Worm (Caenorhabditis elegans) whole organism, young adult: ENCODE measurements around the gene nhr-291.
"Not testable (repeated sequence)": the region's sequence is repeated elsewhere in the genome, so short reads cannot be mapped to it uniquely, and the experiment has no call there.

ENCODE experiments used
- B0019.2 ChIP-seq: fragments of 200-800 bp; sonication (Bioruptor generic); conservative IDR thresholded peaks from 2 replicates; pipeline ENCODE4 v1.3.6; 2022; ENCODE audit warnings: missing genetic modification reagents, missing genetic modification characterization, missing compliant biosample characterization
- C17E4.6 ChIP-seq: fragments of 200-800 bp; sonication (Bioruptor generic); IDR thresholded peaks from 2 replicates; pipeline ENCODE4 v1.3.6; 2022; ENCODE audit warnings: missing genetic modification reagents, missing genetic modification characterization, missing compliant biosample characterization
- D2030.7 ChIP-seq: fragments of 200-800 bp; sonication (Bioruptor generic); IDR thresholded peaks from 2 replicates; pipeline ENCODE4 v1.3.6; 2022; ENCODE audit warnings: missing genetic modification reagents, missing genetic modification characterization, missing compliant biosample characterization
- F33H1.4 ChIP-seq: fragments of 200-800 bp; sonication (Bioruptor generic); IDR thresholded peaks from 2 replicates; pipeline ENCODE4 v1.3.6; 2022; ENCODE audit warnings: missing genetic modification reagents, missing genetic modification characterization, missing compliant biosample characterization
- F39B2.1 ChIP-seq: fragments of 200-800 bp; sonication (Bioruptor generic); IDR thresholded peaks from 2 replicates; pipeline ENCODE4 v1.3.6; 2022; ENCODE audit warnings: missing genetic modification reagents, missing genetic modification characterization, missing compliant biosample characterization
- Y53F4B.3 ChIP-seq: fragments of 200-800 bp; sonication (Bioruptor generic); IDR thresholded peaks from 2 replicates; pipeline ENCODE4 v1.3.6; 2022; ENCODE audit warnings: missing genetic modification reagents, missing genetic modification characterization, missing compliant biosample characterization
- Y53G8AR.9 ChIP-seq: fragments of 200-800 bp; sonication (Bioruptor generic); conservative IDR thresholded peaks from 2 replicates; pipeline ENCODE4 v1.3.6; 2022; ENCODE audit warnings: missing genetic modification reagents, missing genetic modification characterization, missing compliant biosample characterization
- Y56A3A.18 ChIP-seq: fragments of 200-800 bp; sonication (Bioruptor generic); IDR thresholded peaks from 2 replicates; pipeline ENCODE4 v1.3.6; 2022; ENCODE audit warnings: missing genetic modification reagents, missing genetic modification characterization, missing compliant biosample characterization
- Y67H2A.10 ChIP-seq: fragments of 200-800 bp; sonication (Bioruptor generic); conservative IDR thresholded peaks from 2 replicates; pipeline ENCODE4 v1.3.6; 2022; ENCODE audit warnings: missing genetic modification reagents, missing genetic modification characterization, missing compliant biosample characterization
- Y79H2A.3 ChIP-seq: fragments of 200-800 bp; sonication (Bioruptor generic); conservative IDR thresholded peaks from 2 replicates; pipeline ENCODE4 v1.3.6; 2022; ENCODE audit warnings: missing genetic modification reagents, missing genetic modification characterization, missing compliant biosample characterization
- Y95B8A.8 ChIP-seq: fragments of 200-800 bp; sonication (Bioruptor generic); IDR thresholded peaks from 2 replicates; pipeline ENCODE4 v1.3.6; 2022; ENCODE audit warnings: missing genetic modification reagents, missing genetic modification characterization, missing compliant biosample characterization
- aptf-3 ChIP-seq: fragments of 200-800 bp; sonication (Bioruptor generic); IDR thresholded peaks from 2 replicates; pipeline ENCODE4 v1.3.6; 2022; ENCODE audit warnings: missing genetic modification characterization, missing compliant biosample characterization
- attf-6 ChIP-seq: fragments of 200-800 bp; sonication (Bioruptor generic); IDR thresholded peaks from 2 replicates; pipeline ENCODE4 v1.3.6; 2022; ENCODE audit warnings: missing genetic modification reagents, missing genetic modification characterization, missing compliant biosample characterization
- bed-2 ChIP-seq: fragments of 200-800 bp; sonication (Bioruptor generic); IDR thresholded peaks from 2 replicates; pipeline ENCODE4 v1.3.6; 2022; ENCODE audit warnings: missing genetic modification reagents, missing genetic modification characterization, missing compliant biosample characterization
- cebp-1 ChIP-seq, 2 experiments: fragments of 200-800 bp in 1 of 2; sonication (Bioruptor generic) in 1 of 2; sonication (generic microtip) in 1 of 2; IDR thresholded peaks in 1 of 2; optimal IDR thresholded peaks in 1 of 2; 2 replicates each; pipeline versions ENCODE4 v1.3.6 to Lab custom; 2017 to 2022; ENCODE audit warnings: missing compliant biosample characterization in 2 of 2, missing genetic modification characterization in 2 of 2, mild to moderate bottlenecking in 1 of 2, missing genetic modification reagents in 1 of 2, moderate library complexity in 1 of 2
- cebp-2 ChIP-seq: fragments of 200-800 bp; sonication (Bioruptor generic); IDR thresholded peaks from 2 replicates; pipeline ENCODE4 v1.3.6; 2022; ENCODE audit warnings: missing genetic modification characterization, missing compliant biosample characterization
- ceh-100 ChIP-seq: fragments of 200-800 bp; sonication (Bioruptor generic); IDR thresholded peaks from 2 replicates; pipeline ENCODE4 v1.3.6; 2022; ENCODE audit warnings: missing genetic modification reagents, missing genetic modification characterization, missing compliant biosample characterization
- ceh-40 ChIP-seq: fragments of 200-800 bp; sonication (Bioruptor generic); IDR thresholded peaks from 2 replicates; pipeline ENCODE4 v1.3.6; 2022; ENCODE audit warnings: missing genetic modification characterization, missing compliant biosample characterization
- ceh-58 ChIP-seq: fragments of 200-800 bp; sonication (Bioruptor generic); IDR thresholded peaks from 2 replicates; pipeline ENCODE4 v1.3.6; 2022; ENCODE audit warnings: missing genetic modification characterization, missing compliant biosample characterization
- ceh-91 ChIP-seq: fragments of 200-800 bp; sonication (Bioruptor generic); IDR thresholded peaks from 2 replicates; pipeline ENCODE4 v1.3.6; 2022; ENCODE audit warnings: missing genetic modification reagents, missing genetic modification characterization, missing compliant biosample characterization
- dox-1 ChIP-seq: fragments of 200-800 bp; sonication (Bioruptor generic); IDR thresholded peaks from 2 replicates; pipeline ENCODE4 v1.3.6; 2022; ENCODE audit warnings: missing genetic modification reagents, missing genetic modification characterization, missing compliant biosample characterization
- egrh-3 ChIP-seq: fragments of 200-800 bp; sonication (Bioruptor generic); IDR thresholded peaks from 2 replicates; pipeline ENCODE4 v1.3.6; 2022; ENCODE audit warnings: missing genetic modification reagents, missing genetic modification characterization, missing compliant biosample characterization
- ekl-4 ChIP-seq: fragments of 200-800 bp; sonication (Bioruptor generic); IDR thresholded peaks from 2 replicates; pipeline ENCODE4 v1.3.6; 2022; ENCODE audit warnings: missing genetic modification reagents, missing genetic modification characterization, missing compliant biosample characterization
- hmg-1.2 ChIP-seq: fragments of 200-800 bp; sonication (Bioruptor generic); IDR thresholded peaks from 2 replicates; pipeline ENCODE4 v1.3.6; 2022; ENCODE audit warnings: missing genetic modification reagents, missing genetic modification characterization, missing compliant biosample characterization
- hsf-1 ChIP-seq: fragments of 200-800 bp; sonication (Bioruptor generic); IDR thresholded peaks from 2 replicates; pipeline ENCODE4 v1.3.6; 2022; ENCODE audit warnings: missing genetic modification reagents, missing genetic modification characterization, missing compliant biosample characterization
- lin-26 ChIP-seq: fragments of 200-800 bp; sonication (Bioruptor generic); IDR thresholded peaks from 2 replicates; pipeline ENCODE4 v1.3.6; 2022; ENCODE audit warnings: missing genetic modification reagents, missing genetic modification characterization, missing compliant biosample characterization
- lsl-1 ChIP-seq: fragments of 200-800 bp; sonication (Bioruptor generic); optimal IDR thresholded peaks from 2 replicates; lab custom pipeline; 2018; ENCODE audit warnings: mild to moderate bottlenecking, missing genetic modification characterization, moderate library complexity, missing compliant biosample characterization
- madf-3 ChIP-seq: fragments of 200-800 bp; sonication (Bioruptor generic); IDR thresholded peaks from 2 replicates; pipeline ENCODE4 v1.3.6; 2022; ENCODE audit warnings: missing genetic modification reagents, missing genetic modification characterization, missing compliant biosample characterization
- madf-6 ChIP-seq: fragments of 200-800 bp; sonication (Bioruptor generic); IDR thresholded peaks from 2 replicates; pipeline ENCODE4 v1.3.6; 2022; ENCODE audit warnings: missing genetic modification reagents, missing genetic modification characterization, missing compliant biosample characterization
- mel-28 ChIP-seq: sonication (generic microtip); optimal IDR thresholded peaks from 2 replicates; lab custom pipeline; 2016; ENCODE audit warnings: borderline replicate concordance, mild to moderate bottlenecking, missing genetic modification characterization, missing compliant biosample characterization
- nfyb-1 ChIP-seq: fragments of 200-800 bp; sonication (Bioruptor generic); IDR thresholded peaks from 2 replicates; pipeline ENCODE4 v1.3.6; 2022; ENCODE audit warnings: missing genetic modification reagents, missing genetic modification characterization, missing compliant biosample characterization
- pbrm-1 ChIP-seq: fragments of 200-800 bp; sonication (Bioruptor generic); IDR thresholded peaks from 2 replicates; pipeline ENCODE4 v1.3.6; 2022; ENCODE audit warnings: missing genetic modification reagents, missing genetic modification characterization, missing compliant biosample characterization
- rcor-1 ChIP-seq: fragments of 200-800 bp; sonication (Bioruptor generic); IDR thresholded peaks from 2 replicates; pipeline ENCODE4 v1.3.6; 2022; ENCODE audit warnings: missing genetic modification reagents, missing genetic modification characterization, missing compliant biosample characterization
- rpc-1 ChIP-seq, 2 experiments: fragments of 150-350 bp in 1 of 2; sonication (generic microtip) in 1 of 2; optimal IDR thresholded peaks; 2 replicates each; lab custom pipeline; 2014 to 2018; ENCODE audit warnings: missing biosample characterization in 1 of 2, missing genetic modification characterization in 1 of 2, missing genetic modification reagents in 1 of 2, missing genotype in 1 of 2
- tbp1 ChIP-seq: fragments of 200-800 bp; sonication (Bioruptor generic); optimal IDR thresholded peaks from 2 replicates; lab custom pipeline; 2018; ENCODE audit warnings: mild to moderate bottlenecking, missing genetic modification characterization, missing compliant biosample characterization
- ztf-25 ChIP-seq: fragments of 200-800 bp; sonication (Bioruptor generic); IDR thresholded peaks from 2 replicates; pipeline ENCODE4 v1.3.6; 2022; ENCODE audit warnings: missing genetic modification reagents, missing genetic modification characterization, missing compliant biosample characterization
- ztf-28 ChIP-seq: fragments of 200-800 bp; sonication (Bioruptor generic); IDR thresholded peaks from 2 replicates; pipeline ENCODE4 v1.3.6; 2022; ENCODE audit warnings: missing genetic modification reagents, missing genetic modification characterization, missing compliant biosample characterization

The nhr-291 gene

DNA sequence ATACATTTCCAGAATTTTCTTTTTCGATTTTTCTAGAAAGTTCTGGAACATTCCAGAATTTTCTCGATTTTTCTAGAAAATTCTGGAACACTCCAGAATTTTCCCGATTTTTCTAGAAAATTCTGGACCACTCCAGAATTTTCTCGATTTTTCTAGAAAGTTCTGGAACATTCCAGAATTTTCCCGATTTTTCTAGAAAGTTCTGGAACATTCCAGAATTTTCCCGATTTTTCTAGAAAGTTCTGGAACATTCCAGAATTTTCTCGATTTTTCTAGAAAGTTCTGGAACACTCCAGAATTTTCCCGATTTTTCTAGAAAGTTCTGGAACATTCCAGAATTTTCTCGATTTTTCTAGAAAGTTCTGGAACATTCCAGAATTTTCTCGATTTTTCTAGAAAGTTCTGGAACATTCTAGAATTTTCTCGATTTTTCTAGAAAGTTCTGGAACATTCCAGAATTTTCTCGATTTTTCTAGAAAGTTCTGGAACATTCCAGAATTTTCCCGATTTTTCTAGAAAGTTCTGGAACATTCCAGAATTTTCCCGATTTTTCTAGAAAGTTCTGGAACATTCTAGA lies 2.1 kb downstream of the nhr-291 start:
- TF ChIP-seq lin-26 (GFP tag; lab: Robert Waterston, UW) = peak; percentile 83; the same call in 1 of the 2 replicates
- peak; percentile 94 for TF ChIP-seq ceh-58 (GFP tag; lab: Robert Waterston, UW)
- TF ChIP-seq Y95B8A.8 (GFP tag; lab: Robert Waterston, UW) = peak; percentile 87; the same call in 1 of the 2 replicates
- 0 out of 2 replicates have a peak, but pooled peaks have one; percentile 17 for TF ChIP-seq bed-2
- peak; percentile 23; the same call in 1 of the 2 replicates for TF ChIP-seq F33H1.4 (GFP tag; lab: Robert Waterston, UW)
- TF ChIP-seq hmg-1.2 (GFP tag; lab: Robert Waterston, UW) = 0 out of 2 replicates have a peak, but pooled peaks have one; percentile 13
- peak; percentile 88 for TF ChIP-seq Y79H2A.3 (GFP tag; lab: Robert Waterston, UW)
- peak; percentile 76; the same call in 1 of the 2 replicates for TF ChIP-seq Y53G8AR.9 (GFP tag; lab: Robert Waterston, UW)
- peak; percentile 77 for TF ChIP-seq ceh-100 (GFP tag; lab: Robert Waterston, UW)
- peak; percentile 99 for TF ChIP-seq hsf-1 (GFP tag; lab: Robert Waterston, UW)
- TF ChIP-seq ztf-25 = peak; percentile 42; the same call in 1 of the 2 replicates
- peak; percentile 93 for TF ChIP-seq madf-3 (GFP tag; lab: Robert Waterston, UW)
- 0 out of 2 replicates have a peak, but pooled peaks have one; percentile 22 for TF ChIP-seq cebp-2 (GFP tag; lab: Robert Waterston, UW)
- TF ChIP-seq B0019.2 (GFP tag; lab: Robert Waterston, UW) = peak; percentile 50; the same call in 1 of the 2 replicates
- peak; percentile 69 for TF ChIP-seq Y53F4B.3 (GFP tag; lab: Robert Waterston, UW)
- peak; percentile 96 for TF ChIP-seq egrh-3 (GFP tag; lab: Robert Waterston, UW)
- peak; percentile 57; the same call in 1 of the 2 replicates for TF ChIP-seq cebp-1 (GFP tag; IDR thresholded peaks at IDR 0.05; lab: Robert Waterston, UW)
- TF ChIP-seq cebp-1, rpc-1 (tag; optimal IDR thresholded peaks at IDR 0.05; lab: Kevin White, UChicago): not testable (repeated sequence)
- peak; percentile 82 for TF ChIP-seq attf-6 (GFP tag; lab: Robert Waterston, UW)
- peak; percentile 26 for TF ChIP-seq rpc-1 (optimal IDR thresholded peaks at IDR 0.05; lab: Kevin White, UChicago)
- TF ChIP-seq Y67H2A.10 (GFP tag; lab: Robert Waterston, UW) = 0 out of 2 replicates have a peak, but pooled peaks have one; percentile 47
- TF ChIP-seq nfyb-1 (GFP tag; lab: Robert Waterston, UW) = peak; percentile 86
- peak; percentile 95 for TF ChIP-seq ceh-40 (GFP tag; lab: Robert Waterston, UW)
- TF ChIP-seq dox-1 (GFP tag; lab: Robert Waterston, UW) = peak; percentile 99
- TF ChIP-seq mel-28 = peak; percentile 15
- peak; percentile 88 for TF ChIP-seq aptf-3
- TF ChIP-seq F39B2.1 (GFP tag; lab: Robert Waterston, UW) = peak; percentile 79
- 0 out of 2 replicates have a peak, but pooled peaks have one; percentile 32 for TF ChIP-seq ceh-91 (GFP tag; lab: Robert Waterston, UW)
- TF ChIP-seq Y56A3A.18 (GFP tag; lab: Robert Waterston, UW) = peak; percentile 83
- peak; percentile 85; the same call in 1 of the 2 replicates for TF ChIP-seq D2030.7
- TF ChIP-seq ztf-28 (GFP tag; lab: Robert Waterston, UW) = peak; percentile 73; the same call in 1 of the 2 replicates
- peak; percentile 87 for TF ChIP-seq rcor-1 (GFP tag; lab: Robert Waterston, UW)
- TF ChIP-seq lsl-1 (GFP tag; lab: Kevin White, UChicago) = peak; percentile 16
- TF ChIP-seq C17E4.6 (GFP tag; lab: Robert Waterston, UW) = peak; percentile 39; the same call in 1 of the 2 replicates
- TF ChIP-seq tbp1 (GFP tag; lab: Kevin White, UChicago) = peak; percentile 9
- peak; percentile 83 for TF ChIP-seq madf-6
- TF ChIP-seq pbrm-1 (GFP tag; lab: Robert Waterston, UW) = peak; percentile 87
- TF ChIP-seq ekl-4 (GFP tag; lab: Robert Waterston, UW) = peak; percentile 95
